Fruit fly (Drosophila melanogaster) whole organism, embryonic: Measurements from ENCODE around the gene CG5388.
A peak's percentile ranks its signal among the peaks of the same experiment; 100 is the strongest.

Source experiments
- Ada2b ChIP-seq: fragments of 200-800 bp; sonication (Bioruptor generic); IDR thresholded peaks from 2 replicates; pipeline ENCODE4 v1.3.6; 2022; ENCODE audit warnings: missing biosample characterization, missing genetic modification characterization
- BtbVII ChIP-seq: fragments of 200-800 bp; sonication (Bioruptor generic); optimal IDR thresholded peaks from 3 replicates; lab custom pipeline; 2017; ENCODE audit warnings: missing biosample characterization, mild to moderate bottlenecking, missing genetic modification characterization
- CG10209 ChIP-seq: fragments of 200-800 bp; sonication (Bioruptor generic); optimal IDR thresholded peaks from 3 replicates; lab custom pipeline; 2017; ENCODE audit warnings: missing biosample characterization, mild to moderate bottlenecking, missing genetic modification characterization, missing genetic modification reagents
- CG10959 ChIP-seq: fragments of 200-800 bp; sonication (Bioruptor generic); IDR thresholded peaks from 2 replicates; pipeline ENCODE4 v1.3.6; 2022; ENCODE audit warnings: missing biosample characterization, missing genetic modification characterization
- CG10979 ChIP-seq: fragments of 200-800 bp; sonication (Bioruptor generic); optimal IDR thresholded peaks from 2 replicates; lab custom pipeline; 2018; ENCODE audit warnings: missing biosample characterization, mild to moderate bottlenecking, missing genetic modification characterization, moderate library complexity
- CG11093 ChIP-seq: fragments of 200-800 bp; sonication (Bioruptor generic); IDR thresholded peaks from 3 replicates; pipeline ENCODE4 v1.3.6; 2022; ENCODE audit warnings: missing biosample characterization, missing genetic modification characterization
- CG12071 ChIP-seq: fragments of 200-800 bp; sonication (Bioruptor generic); optimal IDR thresholded peaks from 3 replicates; lab custom pipeline; 2018; ENCODE audit warnings: missing biosample characterization, mild to moderate bottlenecking, missing genetic modification characterization
- CG1233 ChIP-seq: fragments of 200-800 bp; sonication (Bioruptor generic); optimal IDR thresholded peaks from 4 replicates; lab custom pipeline; 2018; ENCODE audit warnings: missing biosample characterization, mild to moderate bottlenecking, missing genetic modification characterization
- CG12391 ChIP-seq: fragments of 200-800 bp; sonication (Bioruptor generic); optimal IDR thresholded peaks from 3 replicates; lab custom pipeline; 2018; ENCODE audit warnings: missing biosample characterization, mild to moderate bottlenecking, missing genetic modification characterization, moderate library complexity
- CG13296 ChIP-seq: fragments of 200-800 bp; sonication (Bioruptor generic); optimal IDR thresholded peaks from 3 replicates; lab custom pipeline; 2018; ENCODE audit warnings: missing biosample characterization, mild to moderate bottlenecking, missing genetic modification characterization
- CG14667 ChIP-seq: fragments of 200-800 bp; sonication (Bioruptor generic); IDR thresholded peaks from 2 replicates; pipeline ENCODE4 v1.3.6; 2022; ENCODE audit warnings: missing biosample characterization, missing genetic modification characterization
- CG14965 ChIP-seq: fragments of 200-800 bp; sonication (Bioruptor generic); optimal IDR thresholded peaks from 2 replicates; lab custom pipeline; 2016; ENCODE audit warnings: missing biosample characterization, missing genetic modification characterization, borderline replicate concordance
- CG15073 ChIP-seq: fragments of 200-800 bp; sonication (Bioruptor generic); optimal IDR thresholded peaks from 2 replicates; lab custom pipeline; 2016; ENCODE audit warnings: missing biosample characterization, missing genetic modification characterization
- CG15696 ChIP-seq: fragments of 200-800 bp; sonication (Bioruptor generic); optimal IDR thresholded peaks from 2 replicates; lab custom pipeline; 2019; ENCODE audit warnings: missing biosample characterization, mild to moderate bottlenecking, missing genetic modification characterization, moderate library complexity
- CG17328 ChIP-seq: fragments of 200-800 bp; sonication (Bioruptor generic); IDR thresholded peaks from 2 replicates; pipeline ENCODE4 v1.3.6; 2022; ENCODE audit warnings: missing biosample characterization, missing genetic modification characterization
- CG17829 ChIP-seq: fragments of 200-800 bp; optimal IDR thresholded peaks from 2 replicates; lab custom pipeline; 2019; ENCODE audit warnings: missing biosample characterization, mild to moderate bottlenecking, missing genetic modification characterization, moderate library complexity
- CG18262 ChIP-seq: fragments of 200-800 bp; optimal IDR thresholded peaks from 3 replicates; lab custom pipeline; 2019; ENCODE audit warnings: missing biosample characterization, mild to moderate bottlenecking, missing genetic modification characterization, moderate library complexity
- CG2202 ChIP-seq: fragments of 200-800 bp; sonication (Bioruptor generic); optimal IDR thresholded peaks from 2 replicates; lab custom pipeline; 2018; ENCODE audit warnings: missing biosample characterization, mild to moderate bottlenecking, missing genetic modification characterization
- CG2678 ChIP-seq: fragments of 200-800 bp; sonication (Bioruptor generic); optimal IDR thresholded peaks from 3 replicates; lab custom pipeline; 2019; ENCODE audit warnings: missing biosample characterization, mild to moderate bottlenecking, missing genetic modification characterization, moderate library complexity
- CG2875 ChIP-seq: fragments of 200-800 bp; sonication (Bioruptor generic); optimal IDR thresholded peaks from 2 replicates; lab custom pipeline; 2017; ENCODE audit warnings: missing biosample characterization, mild to moderate bottlenecking, missing genetic modification characterization, missing genetic modification reagents
- CG31224 ChIP-seq: fragments of 200-800 bp; sonication (Bioruptor generic); IDR thresholded peaks from 2 replicates; pipeline ENCODE4 v1.3.6; 2022; ENCODE audit warnings: missing biosample characterization, missing genetic modification characterization
- CG32772 ChIP-seq: fragments of 200-800 bp; sonication (Bioruptor generic); IDR thresholded peaks from 2 replicates; pipeline ENCODE4 v1.3.6; 2022; ENCODE audit warnings: missing biosample characterization, missing genetic modification characterization
- CG33557 ChIP-seq: fragments of 200-800 bp; sonication (Bioruptor generic); optimal IDR thresholded peaks from 2 replicates; lab custom pipeline; 2019; ENCODE audit warnings: missing biosample characterization, mild to moderate bottlenecking, missing genetic modification characterization, moderate library complexity
- CG4360 ChIP-seq: fragments of 200-800 bp; sonication (Bioruptor generic); IDR thresholded peaks from 2 replicates; pipeline ENCODE4 v1.3.6; 2022; ENCODE audit warnings: missing biosample characterization, missing genetic modification characterization
- CG5180 ChIP-seq: fragments of 200-800 bp; sonication (Bioruptor generic); optimal IDR thresholded peaks from 3 replicates; lab custom pipeline; 2017; ENCODE audit warnings: missing biosample characterization, missing genetic modification characterization, mild to moderate bottlenecking, moderate library complexity, missing genetic modification reagents
- CG7271 ChIP-seq: fragments of 200-800 bp; sonication (Bioruptor generic); optimal IDR thresholded peaks from 2 replicates; lab custom pipeline; 2018; ENCODE audit warnings: missing biosample characterization, mild to moderate bottlenecking, missing genetic modification characterization, moderate library complexity
- CG7372 ChIP-seq: fragments of 200-800 bp; sonication (Bioruptor generic); IDR thresholded peaks from 2 replicates; pipeline ENCODE4 v1.3.6; 2022; ENCODE audit warnings: missing biosample characterization, missing genetic modification characterization
- CG9609 ChIP-seq: fragments of 200-800 bp; sonication (Bioruptor generic); optimal IDR thresholded peaks from 3 replicates; lab custom pipeline; 2016; ENCODE audit warnings: missing biosample characterization, missing genetic modification characterization
- D ChIP-seq, 2 experiments: fragments of 200-800 bp in 1 of 2; fragments of >200 bp in 1 of 2; sonication (Bioruptor generic) in 1 of 2; optimal IDR thresholded peaks; 2 replicates in 1 of 2; 3 replicates in 1 of 2; lab custom pipeline; 2017; ENCODE audit warnings: mild to moderate bottlenecking in 1 of 2, missing biosample characterization in 1 of 2, missing genetic modification characterization in 1 of 2, missing genetic modification reagents in 1 of 2
- Drgx ChIP-seq: fragments of 200-800 bp; sonication (Bioruptor generic); IDR thresholded peaks from 2 replicates; pipeline ENCODE4 v1.3.6; 2022; ENCODE audit warnings: missing biosample characterization, missing genetic modification characterization
- HLH54F ChIP-seq: fragments of 200-800 bp; sonication (Bioruptor generic); optimal IDR thresholded peaks from 3 replicates; lab custom pipeline; 2016; ENCODE audit warnings: missing biosample characterization, missing genetic modification characterization
- Lim3 ChIP-seq: fragments of 200-800 bp; sonication (Bioruptor generic); IDR thresholded peaks from 2 replicates; pipeline ENCODE4 v1.3.6; 2022; ENCODE audit warnings: missing biosample characterization, missing genetic modification characterization
- Ravus ChIP-seq: fragments of 200-800 bp; sonication (Bioruptor generic); IDR thresholded peaks from 2 replicates; pipeline ENCODE4 v1.3.6; 2022; ENCODE audit warnings: missing biosample characterization, missing genetic modification characterization
- Xrp1 ChIP-seq: fragments of 200-800 bp; sonication (Bioruptor generic); IDR thresholded peaks from 2 replicates; pipeline ENCODE4 v1.3.6; 2022; ENCODE audit warnings: missing biosample characterization, missing genetic modification characterization
- chinmo ChIP-seq: fragments of 200-800 bp; sonication (Bioruptor generic); IDR thresholded peaks from 4 replicates; pipeline ENCODE4 v1.3.6; 2022; ENCODE audit warnings: missing biosample characterization, missing genetic modification characterization; ENCODE audit not compliant: partially characterized antibody
- dmrt11E ChIP-seq: fragments of 200-800 bp; sonication (Bioruptor generic); optimal IDR thresholded peaks from 3 replicates; lab custom pipeline; 2018; ENCODE audit warnings: missing biosample characterization, mild to moderate bottlenecking, missing genetic modification characterization, moderate library complexity
- dysf ChIP-seq: fragments of 200-800 bp; sonication (Bioruptor generic); IDR thresholded peaks from 3 replicates; pipeline ENCODE4 v1.3.6; 2022; ENCODE audit warnings: missing biosample characterization, missing genetic modification characterization
- ems ChIP-seq: fragments of 200-800 bp; sonication (Bioruptor generic); optimal IDR thresholded peaks from 3 replicates; lab custom pipeline; 2016; ENCODE audit warnings: missing biosample characterization, missing genetic modification characterization
- fd96Cb ChIP-seq: fragments of 200-800 bp; sonication (Bioruptor generic); optimal IDR thresholded peaks from 2 replicates; lab custom pipeline; 2018; ENCODE audit warnings: missing biosample characterization, mild to moderate bottlenecking, missing genetic modification characterization, moderate library complexity
- lov ChIP-seq, 2 experiments: fragments of 200-800 bp in 1 of 2; fragments of >200 bp in 1 of 2; sonication (Bioruptor generic) in 1 of 2; IDR thresholded peaks in 1 of 2; optimal IDR thresholded peaks in 1 of 2; 2 replicates in 1 of 2; 3 replicates in 1 of 2; pipeline versions ENCODE4 v1.3.6 to Lab custom; 2017 to 2022; ENCODE audit warnings: missing biosample characterization in 1 of 2, missing genetic modification characterization in 1 of 2
- nmo ChIP-seq: fragments of 200-800 bp; sonication (Bioruptor generic); optimal IDR thresholded peaks from 2 replicates; lab custom pipeline; 2018; ENCODE audit warnings: missing biosample characterization, mild to moderate bottlenecking, missing genetic modification characterization, moderate library complexity
- phol ChIP-seq: fragments of 200-800 bp; sonication (Bioruptor generic); optimal IDR thresholded peaks from 3 replicates; lab custom pipeline; 2018; ENCODE audit warnings: missing biosample characterization, mild to moderate bottlenecking, missing genetic modification characterization, moderate library complexity
- psq ChIP-seq: fragments of 200-800 bp; sonication (Bioruptor generic); optimal IDR thresholded peaks from 2 replicates; lab custom pipeline; 2017; ENCODE audit warnings: missing biosample characterization, missing genetic modification characterization
- rib ChIP-seq: fragments of 200-800 bp; sonication (Bioruptor generic); IDR thresholded peaks from 2 replicates; pipeline ENCODE4 v1.3.6; 2022; ENCODE audit warnings: missing biosample characterization, missing genetic modification characterization
- row ChIP-seq: fragments of 200-800 bp; sonication (Bioruptor generic); IDR thresholded peaks from 3 replicates; pipeline ENCODE4 v1.3.6; 2022; ENCODE audit warnings: missing biosample characterization, missing genetic modification characterization
- sob ChIP-seq: fragments of 200-800 bp; sonication (Bioruptor generic); IDR thresholded peaks from 2 replicates; pipeline ENCODE4 v1.3.6; 2022; ENCODE audit warnings: missing biosample characterization, missing genetic modification characterization
- sqz ChIP-seq: fragments of 200-800 bp; sonication (Bioruptor generic); optimal IDR thresholded peaks from 3 replicates; lab custom pipeline; 2018; ENCODE audit warnings: missing biosample characterization, mild to moderate bottlenecking, missing genetic modification characterization
- tap ChIP-seq: fragments of 200-800 bp; optimal IDR thresholded peaks from 3 replicates; lab custom pipeline; 2019; ENCODE audit warnings: missing biosample characterization, mild to moderate bottlenecking, missing genetic modification characterization, moderate library complexity

Gene CG5388

DNA sequence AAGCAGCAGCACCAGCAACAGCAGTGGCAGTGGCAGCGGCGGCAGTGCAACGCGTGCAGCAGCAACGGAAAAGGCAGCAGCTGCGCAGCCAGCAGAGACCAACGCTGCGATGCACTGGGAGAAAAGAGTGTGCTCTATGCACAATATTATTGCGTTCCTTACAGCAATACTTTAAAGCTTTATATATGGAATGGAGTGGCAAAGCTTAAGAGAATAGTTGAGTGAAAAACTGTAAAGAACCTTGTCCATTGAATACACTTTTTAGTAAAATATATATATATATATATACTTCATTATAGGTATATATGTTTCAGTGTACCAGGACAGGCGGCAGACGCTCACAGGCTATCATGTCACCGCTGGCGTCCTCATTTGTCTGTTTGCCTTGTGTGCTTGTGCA is 15.4 kb downstream of the CG5388 start (continued):
- TF ChIP-seq CG17829 (tag; lab: Kevin White, UChicago) (peak; percentile 43), CG17328 (GFP tag; lab: Robert Waterston, UW) (peak; percentile 40; the same call in 1 of the 2 replicates), nmo (GFP tag; lab: Kevin White, UChicago) (peak; percentile 34), CG2875 (peak; percentile 37), CG32772 (GFP tag; lab: Robert Waterston, UW) (0 out of 2 replicates have a peak, but pooled peaks have one; percentile 5), CG10979 (peak; percentile 56), D (optimal IDR thresholded peaks at IDR 0.05; lab: Kevin White, UChicago) (no peak), D (GFP tag; optimal IDR thresholded peaks at IDR 0.05; lab: Kevin White, UChicago) (peak; percentile 25), CG2202 (tag; lab: Kevin White, UChicago) (peak; percentile 15), CG12071 (no peak), Drgx (GFP tag; lab: Robert Waterston, UW) (peak; percentile 57; the same call in 1 of the 2 replicates), CG11093 (0 out of 3 replicates have a peak, but pooled peaks have one; percentile 10), CG12391 (peak; percentile 13), CG10959 (0 out of 2 replicates have a peak, but pooled peaks have one; percentile 27), CG4360 (GFP tag; lab: Robert Waterston, UW) (no peak), CG15696 (peak; percentile 13), row (peak; percentile 43; the same call in 1 of the 3 replicates), CG18262 (tag; lab: Kevin White, UChicago) (peak; percentile 52), BtbVII (no peak), phol (tag; lab: Kevin White, UChicago) (peak; percentile 42), fd96Cb (tag; lab: Kevin White, UChicago) (peak; percentile 4), Xrp1 (GFP tag; lab: Robert Waterston, UW) (peak; percentile 58; the same call in 1 of the 2 replicates), HLH54F (no peak), CG14965 (no peak), dmrt11E (tag; lab: Kevin White, UChicago) (peak; percentile 53)
- TF ChIP-seq, all 482 proteins: peak for 26

DNA sequence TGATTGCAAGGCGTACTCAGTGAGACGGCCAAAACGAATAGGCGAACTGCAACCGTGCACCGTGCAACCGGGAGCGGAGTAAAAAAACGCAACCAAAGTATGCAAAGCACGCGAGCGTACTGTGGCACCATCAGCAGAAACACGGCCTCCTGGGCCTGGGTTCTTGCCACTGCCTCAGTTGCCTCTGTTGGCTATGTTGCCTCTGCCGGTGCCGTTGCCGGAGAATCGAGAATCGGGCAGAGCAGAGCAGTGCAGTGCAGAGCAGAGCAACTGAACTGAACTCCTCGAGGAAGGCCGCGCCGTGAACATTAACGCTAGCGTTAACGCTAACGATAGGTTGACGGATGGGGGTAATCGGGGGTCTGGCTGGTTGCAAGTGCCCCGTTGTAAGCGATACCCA is 16.1 kb downstream of the CG5388 start, which contains the start of gene CG34377:
CG34377 (minus strand) TSS at position 101 of the 400 bp plus-strand sequence.
- no peak for TF ChIP-seq tap (tag; lab: Kevin White, UChicago)
- no peak for TF ChIP-seq CG11093
- no peak for TF ChIP-seq CG14667 (GFP tag; lab: Robert Waterston, UW)
- TF ChIP-seq lov (optimal IDR thresholded peaks at IDR 0.05; lab: Kevin White, UChicago): no peak
- 0 out of 3 replicates have a peak, but pooled peaks have one; percentile 21 for TF ChIP-seq lov (GFP tag; IDR thresholded peaks at IDR 0.05; lab: Robert Waterston, UW)
- no peak for TF ChIP-seq ems (GFP tag; lab: Kevin White, UChicago)
- TF ChIP-seq, all 482 proteins: peak for 1

- TF ChIP-seq CG7372: no peak
- 0 out of 2 replicates have a peak, but pooled peaks have one; percentile 13 for TF ChIP-seq sob
- no peak for TF ChIP-seq psq (GFP tag; lab: Kevin White, UChicago)
- TF ChIP-seq CG15073: no peak
- TF ChIP-seq CG13296 (GFP tag; lab: Kevin White, UChicago): no peak
- no peak for TF ChIP-seq CG5180 (GFP tag; lab: Kevin White, UChicago)
- TF ChIP-seq CG9609 (GFP tag; lab: Kevin White, UChicago): no peak
- peak; percentile 8 for TF ChIP-seq CG2678
- TF ChIP-seq dysf (GFP tag; lab: Robert Waterston, UW): no peak
- no peak for TF ChIP-seq Ada2b (GFP tag; lab: Robert Waterston, UW)
- TF ChIP-seq rib (GFP tag; lab: Robert Waterston, UW): no peak
- no peak for TF ChIP-seq sqz (GFP tag; lab: Kevin White, UChicago)
- no peak for TF ChIP-seq CG7271
- peak; percentile 65 for TF ChIP-seq CG31224 (GFP tag; lab: Robert Waterston, UW)
- no peak for TF ChIP-seq chinmo (GFP tag; lab: Robert Waterston, UW)
- TF ChIP-seq CG1233 (GFP tag; lab: Kevin White, UChicago): no peak
- TF ChIP-seq Ravus: no peak
- no peak for TF ChIP-seq phol (tag; lab: Kevin White, UChicago)
- no peak for TF ChIP-seq CG10209 (GFP tag; lab: Kevin White, UChicago)
- TF ChIP-seq Lim3 (GFP tag; lab: Robert Waterston, UW): no peak
- TF ChIP-seq CG33557 (GFP tag; lab: Kevin White, UChicago): no peak
- TF ChIP-seq, all 482 proteins: peak for 3
Observed at dm6 chr3R:22300064-22300463, 40.0 kb downstream of the CG5388 start.
